Worm (Caenorhabditis elegans) whole organism, young adult: ENCODE measurements around the gene idpc-2.

Experiments
- B0261.1 ChIP-seq: sonication (generic microtip); optimal IDR thresholded peaks from 2 replicates; lab custom pipeline; 2016; ENCODE audit warnings: mild to moderate bottlenecking, missing genetic modification characterization, moderate library complexity, missing compliant biosample characterization
- F23B12.7 ChIP-seq: sonication (generic microtip); optimal IDR thresholded peaks from 2 replicates; lab custom pipeline; 2017; ENCODE audit warnings: missing genetic modification characterization, mild to moderate bottlenecking, missing compliant biosample characterization, antibody characterized with exemption, moderate library complexity; ENCODE audit not compliant: insufficient read depth
- F37B4.10 ChIP-seq: fragments of 200-800 bp; sonication (Bioruptor generic); IDR thresholded peaks from 2 replicates; pipeline ENCODE4 v1.3.6; 2022; ENCODE audit warnings: missing genetic modification characterization, missing compliant biosample characterization
- F39B2.1 ChIP-seq: fragments of 200-800 bp; sonication (Bioruptor generic); IDR thresholded peaks from 2 replicates; pipeline ENCODE4 v1.3.6; 2022; ENCODE audit warnings: missing genetic modification reagents, missing genetic modification characterization, missing compliant biosample characterization
- F57A8.1 ChIP-seq: fragments of 200-800 bp; sonication (Bioruptor generic); optimal IDR thresholded peaks from 2 replicates; lab custom pipeline; 2018; ENCODE audit warnings: mild to moderate bottlenecking, missing genetic modification characterization, moderate library complexity, missing compliant biosample characterization
- K12H6.12 ChIP-seq: fragments of 200-800 bp; sonication (Bioruptor generic); optimal IDR thresholded peaks from 2 replicates; lab custom pipeline; 2018; ENCODE audit warnings: mild to moderate bottlenecking, missing genetic modification characterization, missing compliant biosample characterization
- T26A5.8 ChIP-seq: sonication (generic microtip); optimal IDR thresholded peaks from 2 replicates; lab custom pipeline; 2016; ENCODE audit warnings: missing genetic modification characterization, missing compliant biosample characterization
- Y53G8AR.9 ChIP-seq: fragments of 200-800 bp; sonication (Bioruptor generic); conservative IDR thresholded peaks from 2 replicates; pipeline ENCODE4 v1.3.6; 2022; ENCODE audit warnings: missing genetic modification reagents, missing genetic modification characterization, missing compliant biosample characterization
- ZK185.1 ChIP-seq: sonication (generic microtip); optimal IDR thresholded peaks from 2 replicates; lab custom pipeline; 2016; ENCODE audit warnings: mild to moderate bottlenecking, missing genetic modification characterization, missing compliant biosample characterization; ENCODE audit not compliant: poor library complexity, severe bottlenecking
- ama-1 ChIP-seq, 3 experiments: fragments of 150-350 bp in 1 of 3; sonication (generic microtip) in 2 of 3; optimal IDR thresholded peaks; 2 replicates each; lab custom pipeline; 2014 to 2018; ENCODE audit warnings: missing biosample characterization in 2 of 3, missing genetic modification characterization in 2 of 3, missing genetic modification reagents in 2 of 3
- aptf-3 ChIP-seq: fragments of 200-800 bp; sonication (Bioruptor generic); IDR thresholded peaks from 2 replicates; pipeline ENCODE4 v1.3.6; 2022; ENCODE audit warnings: missing genetic modification characterization, missing compliant biosample characterization
- cebp-1 ChIP-seq, 2 experiments: fragments of 200-800 bp in 1 of 2; sonication (Bioruptor generic) in 1 of 2; sonication (generic microtip) in 1 of 2; IDR thresholded peaks in 1 of 2; optimal IDR thresholded peaks in 1 of 2; 2 replicates each; pipeline versions ENCODE4 v1.3.6 to Lab custom; 2017 to 2022; ENCODE audit warnings: missing compliant biosample characterization in 2 of 2, missing genetic modification characterization in 2 of 2, mild to moderate bottlenecking in 1 of 2, missing genetic modification reagents in 1 of 2, moderate library complexity in 1 of 2
- ceh-40 ChIP-seq: fragments of 200-800 bp; sonication (Bioruptor generic); IDR thresholded peaks from 2 replicates; pipeline ENCODE4 v1.3.6; 2022; ENCODE audit warnings: missing genetic modification characterization, missing compliant biosample characterization
- chd-7 ChIP-seq: sonication (generic microtip); optimal IDR thresholded peaks from 2 replicates; lab custom pipeline; 2016; ENCODE audit warnings: mild to moderate bottlenecking, missing genetic modification characterization, moderate library complexity, missing compliant biosample characterization
- dox-1 ChIP-seq: fragments of 200-800 bp; sonication (Bioruptor generic); IDR thresholded peaks from 2 replicates; pipeline ENCODE4 v1.3.6; 2022; ENCODE audit warnings: missing genetic modification reagents, missing genetic modification characterization, missing compliant biosample characterization
- efl-1 ChIP-seq: fragments of 150-350 bp; optimal IDR thresholded peaks from 2 replicates; lab custom pipeline; 2014; ENCODE audit warnings: missing biosample characterization, missing genetic modification reagents, missing genetic modification characterization
- ets-4 ChIP-seq: fragments of 200-800 bp; sonication (Bioruptor generic); optimal IDR thresholded peaks from 2 replicates; lab custom pipeline; 2018; ENCODE audit warnings: mild to moderate bottlenecking, missing genetic modification characterization, missing compliant biosample characterization
- him-1 ChIP-seq: sonication (generic microtip); optimal IDR thresholded peaks from 2 replicates; lab custom pipeline; 2016; ENCODE audit warnings: missing genotype, missing genetic modification reagents, missing genetic modification characterization, missing compliant biosample characterization
- let-526 ChIP-seq: fragments of 200-800 bp; sonication (Bioruptor generic); IDR thresholded peaks from 2 replicates; pipeline ENCODE4 v1.3.6; 2022; ENCODE audit warnings: missing genetic modification reagents, missing genetic modification characterization, missing compliant biosample characterization
- let-607 ChIP-seq, 2 experiments: fragments of 200-800 bp in 1 of 2; sonication (Bioruptor generic) in 1 of 2; sonication (generic microtip) in 1 of 2; optimal IDR thresholded peaks; 2 replicates each; lab custom pipeline; 2016 to 2018; ENCODE audit warnings: mild to moderate bottlenecking in 2 of 2, missing compliant biosample characterization in 2 of 2, missing genetic modification characterization in 2 of 2, moderate library complexity in 2 of 2, missing genotype in 1 of 2
- lin-40 ChIP-seq: sonication (generic microtip); optimal IDR thresholded peaks from 2 replicates; lab custom pipeline; 2016; ENCODE audit warnings: missing genetic modification characterization, mild to moderate bottlenecking, missing compliant biosample characterization, missing genotype, missing genetic modification reagents
- lin-54 ChIP-seq: fragments of 200-800 bp; sonication (Bioruptor generic); optimal IDR thresholded peaks from 2 replicates; lab custom pipeline; 2018; ENCODE audit warnings: mild to moderate bottlenecking, missing genetic modification characterization, missing compliant biosample characterization
- lir-1 ChIP-seq: fragments of 200-800 bp; sonication (Bioruptor generic); conservative IDR thresholded peaks from 2 replicates; pipeline ENCODE4 v1.3.6; 2022; ENCODE audit warnings: missing genetic modification reagents, missing genetic modification characterization, missing compliant biosample characterization
- madf-8 ChIP-seq: fragments of 200-800 bp; sonication (Bioruptor generic); conservative IDR thresholded peaks from 2 replicates; pipeline ENCODE4 v1.3.6; 2022; ENCODE audit warnings: missing genetic modification reagents, missing genetic modification characterization, missing compliant biosample characterization
- mcd-1 ChIP-seq: fragments of 200-800 bp; sonication (Bioruptor generic); IDR thresholded peaks from 2 replicates; pipeline ENCODE4 v1.3.6; 2022; ENCODE audit warnings: missing genetic modification reagents, missing genetic modification characterization, missing compliant biosample characterization
- mes-4 ChIP-seq: sonication (generic microtip); optimal IDR thresholded peaks from 2 replicates; lab custom pipeline; 2016; ENCODE audit warnings: missing genotype, missing genetic modification characterization, missing compliant biosample characterization
- nhr-179 ChIP-seq: sonication (generic microtip); optimal IDR thresholded peaks from 2 replicates; lab custom pipeline; 2016; ENCODE audit warnings: mild to moderate bottlenecking, missing genetic modification characterization, missing compliant biosample characterization
- pha-4 ChIP-seq: fragments of 150-350 bp; sonication (generic microtip); optimal IDR thresholded peaks from 2 replicates; lab custom pipeline; 2014; ENCODE audit warnings: missing biosample characterization, missing genetic modification reagents, missing genetic modification characterization
- rec-8 ChIP-seq, 2 experiments: sonication (generic microtip); optimal IDR thresholded peaks; 2 replicates each; lab custom pipeline; 2016; ENCODE audit warnings: mild to moderate bottlenecking in 2 of 2, missing genetic modification characterization in 2 of 2, missing genetic modification reagents in 2 of 2, missing genotype in 2 of 2, missing biosample characterization in 1 of 2, missing compliant biosample characterization in 1 of 2, moderate library complexity in 1 of 2
- sdz-38 ChIP-seq: sonication (generic microtip); optimal IDR thresholded peaks from 2 replicates; lab custom pipeline; 2016; ENCODE audit warnings: missing genotype, missing genetic modification characterization, missing compliant biosample characterization
- snpc-1.1 ChIP-seq: sonication (generic microtip); optimal IDR thresholded peaks from 2 replicates; lab custom pipeline; 2017; ENCODE audit warnings: missing genetic modification characterization, mild to moderate bottlenecking, missing compliant biosample characterization, antibody characterized with exemption, moderate library complexity, missing genotype, missing genetic modification reagents; ENCODE audit not compliant: insufficient read depth
- snpc-3.4 ChIP-seq: sonication (generic microtip); optimal IDR thresholded peaks from 2 replicates; lab custom pipeline; 2017; ENCODE audit warnings: missing genetic modification characterization, mild to moderate bottlenecking, missing compliant biosample characterization, antibody characterized with exemption, moderate library complexity, missing genotype, missing genetic modification reagents
- snpc-4 ChIP-seq, 5 experiments: fragments of 150-350 bp in 1 of 5; sonication (generic microtip) in 4 of 5; optimal IDR thresholded peaks; 2 replicates each; lab custom pipeline; 2014 to 2018; ENCODE audit warnings: missing genetic modification characterization in 5 of 5, missing biosample characterization in 3 of 5, antibody characterized with exemption in 2 of 5, mild to moderate bottlenecking in 2 of 5, missing compliant biosample characterization in 2 of 5, missing genotype in 2 of 5, moderate library complexity in 2 of 5, missing genetic modification reagents in 1 of 5
- zfh-2 ChIP-seq: fragments of 200-800 bp; sonication (Bioruptor generic); conservative IDR thresholded peaks from 2 replicates; pipeline ENCODE4 v1.3.6; 2022; ENCODE audit warnings: missing genetic modification reagents, missing genetic modification characterization, missing compliant biosample characterization
- ztf-18 ChIP-seq: sonication (generic microtip); optimal IDR thresholded peaks from 2 replicates; lab custom pipeline; 2016; ENCODE audit warnings: missing genotype, mild to moderate bottlenecking, missing genetic modification characterization, missing compliant biosample characterization
- ztf-22 ChIP-seq: fragments of 200-800 bp; sonication (Bioruptor generic); optimal IDR thresholded peaks from 2 replicates; lab custom pipeline; 2018; ENCODE audit warnings: mild to moderate bottlenecking, missing genetic modification characterization, moderate library complexity, missing compliant biosample characterization
- ztf-26 ChIP-seq: sonication (generic microtip); optimal IDR thresholded peaks from 2 replicates; lab custom pipeline; 2017; ENCODE audit warnings: missing genetic modification characterization, missing compliant biosample characterization

Gene idpc-2

DNA sequence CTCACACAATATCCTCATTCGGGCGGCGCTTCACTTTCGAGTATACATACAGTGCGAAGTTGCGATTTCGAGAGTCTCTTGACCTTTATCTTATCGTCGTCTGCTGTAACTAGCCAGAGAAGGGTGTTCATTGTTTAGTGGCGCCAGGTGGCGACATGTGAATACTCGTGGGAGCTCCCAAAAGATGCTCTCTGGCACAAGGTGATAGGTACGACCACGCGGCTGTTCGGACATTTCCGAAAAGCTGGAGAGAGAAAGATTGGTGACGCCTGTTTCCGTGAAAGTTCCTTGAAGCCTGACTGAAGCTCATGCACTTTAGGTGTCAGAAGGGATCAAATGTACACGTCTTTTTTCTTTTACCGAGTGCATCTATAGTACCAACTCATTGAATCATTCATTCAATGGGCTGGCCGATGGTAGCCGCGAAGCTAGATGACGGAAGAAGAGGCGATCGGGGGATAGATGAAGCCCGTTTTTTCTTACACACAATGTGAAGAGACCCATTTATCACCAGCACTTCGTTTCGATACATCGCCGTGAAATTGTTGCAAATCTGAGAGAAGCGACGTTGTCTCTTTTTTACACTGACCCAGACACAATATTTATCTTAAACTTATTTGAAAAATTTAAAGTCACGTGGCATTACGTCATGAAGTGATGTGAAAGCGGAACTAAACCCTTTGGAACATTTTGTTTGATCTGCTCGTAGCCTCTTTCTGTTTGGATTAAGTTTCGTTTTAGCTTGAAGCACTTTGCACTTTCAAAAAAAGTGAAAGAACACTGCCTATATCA, 46.3 kb upstream of the idpc-2 start:
- TF ChIP-seq nhr-179 (tag; lab: Kevin White, UChicago) (no peak), aptf-3 (no peak), F37B4.10 (GFP tag; lab: Robert Waterston, UW) (no peak), let-607 (tag; optimal IDR thresholded peaks at IDR 0.05; lab: Kevin White, UChicago) (no peak), ets-4 (GFP tag; lab: Kevin White, UChicago) (no peak), mes-4 (tag; lab: Kevin White, UChicago) (no peak), him-1 (tag; lab: Kevin White, UChicago) (no peak), F23B12.7 (no peak), madf-8 (GFP tag; lab: Robert Waterston, UW) (no peak)

DNA sequence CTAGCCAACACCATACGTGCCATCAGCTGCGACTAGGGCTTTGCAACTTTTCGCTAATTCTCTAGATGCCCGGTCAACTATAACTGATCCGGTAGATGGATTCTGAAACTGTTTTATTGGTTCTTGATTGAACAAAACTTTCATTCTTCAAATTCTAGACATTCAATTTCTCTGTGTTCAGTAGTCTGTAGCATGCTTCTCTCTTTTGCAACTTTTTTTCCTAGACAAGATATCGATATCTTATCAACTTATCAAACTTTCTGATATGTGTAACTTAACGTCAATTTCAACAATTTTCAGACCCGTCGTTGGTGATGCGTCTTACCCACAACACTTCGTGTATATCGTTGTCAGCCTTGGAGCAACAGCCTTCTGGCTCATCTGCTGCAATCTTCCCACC, 44.7 kb upstream of the idpc-2 start, which contains the start of gene ZC190.4:
Gene ZC190.4, plus strand, starts transcription at position 301 of the 400 bp plus-strand sequence.
- TF ChIP-seq T26A5.8 (tag; lab: Kevin White, UChicago) (no peak), ztf-22 (no peak), F57A8.1 (GFP tag; lab: Kevin White, UChicago) (no peak)

DNA sequence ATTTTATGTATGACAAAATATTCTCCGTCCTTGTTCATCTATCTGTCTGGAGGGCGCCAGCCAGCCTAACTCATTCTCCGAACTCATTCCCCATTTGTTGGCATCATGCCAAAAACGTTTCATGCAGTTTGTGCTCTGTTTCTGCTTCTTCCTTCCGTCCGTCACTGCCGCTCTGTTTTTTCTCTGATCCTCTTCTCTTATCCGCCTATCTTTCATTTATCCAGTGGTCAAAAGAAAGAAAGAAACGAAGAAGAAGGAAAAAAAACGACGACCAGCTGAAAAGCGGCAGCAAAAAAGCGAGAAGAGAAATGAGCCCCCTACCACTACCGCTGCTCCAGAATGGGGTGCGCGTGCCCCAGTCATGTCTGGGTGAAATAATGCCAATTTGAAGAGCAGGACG, 41.9 kb upstream of the idpc-2 start:
- no peak for TF ChIP-seq snpc-1.1 (tag; lab: Kevin White, UChicago)
- 0 out of 2 replicates have a peak, but pooled peaks have one; percentile 12 for TF ChIP-seq mcd-1 (GFP tag; lab: Robert Waterston, UW)
- no peak for TF ChIP-seq cebp-1 (GFP tag; IDR thresholded peaks at IDR 0.05; lab: Robert Waterston, UW)
- TF ChIP-seq cebp-1 (tag; optimal IDR thresholded peaks at IDR 0.05; lab: Kevin White, UChicago), result peak; percentile 17
- TF ChIP-seq let-526, result no peak
- no peak for TF ChIP-seq Y53G8AR.9 (GFP tag; lab: Robert Waterston, UW)
- TF ChIP-seq F37B4.10 (GFP tag; lab: Robert Waterston, UW), result no peak
- TF ChIP-seq B0261.1 (tag; lab: Kevin White, UChicago), result no peak
- TF ChIP-seq dox-1 (GFP tag; lab: Robert Waterston, UW), result no peak
- no peak for TF ChIP-seq snpc-3.4
- TF ChIP-seq K12H6.12, result peak; percentile 9
- TF ChIP-seq ztf-18 (tag; lab: Kevin White, UChicago), result no peak
- no peak for TF ChIP-seq ceh-40 (GFP tag; lab: Robert Waterston, UW)
- TF ChIP-seq ZK185.1 (tag; lab: Kevin White, UChicago), result no peak
- peak; percentile 85 for TF ChIP-seq zfh-2 (GFP tag; lab: Robert Waterston, UW)
- TF ChIP-seq F39B2.1, result no peak
- TF ChIP-seq pha-4 (tag; lab: Kevin White, UChicago), result no peak
- TF ChIP-seq sdz-38 (tag; lab: Kevin White, UChicago), result no peak

DNA sequence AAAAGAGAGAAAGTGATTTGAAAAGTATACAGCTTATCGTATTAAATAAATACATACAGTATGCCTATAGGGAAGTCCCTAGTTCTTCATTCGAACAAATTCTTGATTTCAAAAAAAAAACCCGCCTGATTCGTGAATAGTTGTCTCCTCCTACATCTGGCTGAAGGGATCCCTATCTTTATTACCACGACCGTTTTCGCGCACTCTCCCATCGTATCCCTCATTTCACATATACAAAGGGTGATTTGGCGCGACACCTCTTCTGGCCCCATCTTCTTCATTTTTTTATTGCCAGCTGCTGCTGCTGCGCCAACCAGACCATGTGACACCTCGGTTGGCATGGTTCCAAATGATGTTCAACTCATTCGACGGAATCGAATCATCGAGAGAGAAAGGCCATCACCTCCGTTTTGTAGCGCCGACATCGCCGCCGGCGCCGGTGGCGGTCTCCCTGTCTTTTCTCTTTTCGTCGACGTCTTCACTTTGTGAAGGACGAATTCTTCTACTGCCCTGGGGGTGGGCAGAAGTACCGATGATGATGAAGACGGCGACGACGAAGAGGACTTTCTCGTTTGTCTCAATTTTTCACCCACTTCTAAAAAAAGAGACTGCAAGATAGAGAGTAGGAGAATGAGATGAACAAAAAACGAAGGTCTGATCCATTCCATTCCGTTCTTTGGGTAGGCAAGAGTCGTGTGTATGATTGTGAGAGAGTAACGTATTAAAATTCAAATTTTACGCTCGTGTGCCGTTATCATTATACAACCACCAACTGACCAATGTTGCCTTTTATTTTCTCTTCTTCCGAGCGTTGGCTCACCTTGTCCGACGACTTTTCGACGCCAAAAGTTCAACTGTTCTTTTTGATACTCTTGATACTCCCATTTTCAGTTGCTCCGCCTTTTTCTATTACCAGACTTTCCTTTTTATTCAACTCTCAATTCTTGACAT, 41.2 kb upstream of the idpc-2 start:
- no peak for TF ChIP-seq aptf-3
- no peak for TF ChIP-seq efl-1
- TF ChIP-seq lir-1 (GFP tag; lab: Robert Waterston, UW), result no peak
- no peak for TF ChIP-seq ztf-18 (tag; lab: Kevin White, UChicago)
- TF ChIP-seq lin-40 (tag; lab: Kevin White, UChicago), result peak; percentile 30
- no peak for TF ChIP-seq pha-4 (tag; lab: Kevin White, UChicago)
- TF ChIP-seq lin-54 (GFP tag; lab: Kevin White, UChicago), result no peak
- no peak for TF ChIP-seq chd-7 (tag; lab: Kevin White, UChicago)
- no peak for TF ChIP-seq ama-1 (optimal IDR thresholded peaks at IDR 0.05; lab: Kevin White, UChicago)
- no peak for TF ChIP-seq ama-1 (GFP tag; optimal IDR thresholded peaks at IDR 0.05; lab: Kevin White, UChicago)
- peak; percentile 29 for TF ChIP-seq ztf-26 (tag; lab: Kevin White, UChicago)
- TF ChIP-seq ZK185.1 (tag; lab: Kevin White, UChicago), result no peak
- no peak for TF ChIP-seq rec-8 (tag; optimal IDR thresholded peaks at IDR 0.05; lab: Kevin White, UChicago)
- no peak for TF ChIP-seq snpc-4 (GFP tag; optimal IDR thresholded peaks at IDR 0.05; lab: Kevin White, UChicago)
- no peak for TF ChIP-seq snpc-4 (tag; optimal IDR thresholded peaks at IDR 0.05; lab: Kevin White, UChicago)
- no peak for TF ChIP-seq sdz-38 (tag; lab: Kevin White, UChicago)
